Worm (Caenorhabditis elegans) whole organism, early embryonic: Measurements from ENCODE around the gene Y49E10.18.

Experiments used
- B0310.2 ChIP-seq: sonication (generic microtip); optimal IDR thresholded peaks from 2 replicates; lab custom pipeline; 2016; ENCODE audit warnings: mild to moderate bottlenecking, missing genetic modification characterization, missing compliant biosample characterization
- ama-1 ChIP-seq: fragments of 150-350 bp; optimal IDR thresholded peaks from 2 replicates; lab custom pipeline; 2014
- ceh-13 ChIP-seq: fragments of 200-800 bp; sonication (Bioruptor generic); optimal IDR thresholded peaks from 2 replicates; lab custom pipeline; 2018; ENCODE audit warnings: mild to moderate bottlenecking, missing genetic modification characterization, missing compliant biosample characterization
- ceh-36 ChIP-seq: sonication (generic microtip); optimal IDR thresholded peaks from 2 replicates; lab custom pipeline; 2016; ENCODE audit warnings: missing genetic modification characterization, inconsistent platforms, missing compliant biosample characterization
- ets-7 ChIP-seq: sonication (generic microtip); optimal IDR thresholded peaks from 2 replicates; lab custom pipeline; 2016; ENCODE audit warnings: missing genotype, missing genetic modification characterization, missing compliant biosample characterization
- flt-1 ChIP-seq: fragments of 200-800 bp; sonication (Bioruptor generic); IDR thresholded peaks from 2 replicates; pipeline ENCODE4 v1.3.6; 2022; ENCODE audit warnings: missing genetic modification characterization, missing compliant biosample characterization
- hmg-4 ChIP-seq: fragments of 200-800 bp; sonication (Bioruptor generic); optimal IDR thresholded peaks from 2 replicates; lab custom pipeline; 2018; ENCODE audit warnings: mild to moderate bottlenecking, missing genetic modification characterization, missing compliant biosample characterization
- pes-1 ChIP-seq: fragments of 200-800 bp; sonication (Bioruptor generic); IDR thresholded peaks from 2 replicates; pipeline ENCODE4 v1.3.6; 2022; ENCODE audit warnings: missing genetic modification reagents, missing genetic modification characterization, missing compliant biosample characterization
- scrt-1 ChIP-seq: fragments of 200-800 bp; sonication (Bioruptor generic); IDR thresholded peaks from 2 replicates; pipeline ENCODE4 v1.3.6; 2022; ENCODE audit warnings: missing genetic modification characterization, missing compliant biosample characterization
- sea-1 ChIP-seq: fragments of 200-800 bp; sonication (Bioruptor generic); conservative IDR thresholded peaks from 2 replicates; pipeline ENCODE4 v1.3.6; 2022; ENCODE audit warnings: missing genetic modification characterization, missing compliant biosample characterization
- tbx-11 ChIP-seq: fragments of 200-800 bp; sonication (Bioruptor generic); IDR thresholded peaks from 2 replicates; pipeline ENCODE4 v1.3.6; 2022; ENCODE audit warnings: missing genetic modification characterization, missing compliant biosample characterization
- tra-4 ChIP-seq: sonication (generic microtip); optimal IDR thresholded peaks from 2 replicates; lab custom pipeline; 2017; ENCODE audit warnings: missing genetic modification characterization, missing compliant biosample characterization

- no peak for TF ChIP-seq tbx-11 (GFP tag; lab: Robert Waterston, UW)
- no peak for TF ChIP-seq hmg-4
- no peak for TF ChIP-seq flt-1 (GFP tag; lab: Robert Waterston, UW)
- no peak for TF ChIP-seq ama-1 (lab: Kevin White, UChicago)
- no peak for TF ChIP-seq B0310.2 (tag; lab: Kevin White, UChicago)
- no peak for TF ChIP-seq tra-4 (tag; lab: Kevin White, UChicago)
- TF ChIP-seq scrt-1 (GFP tag; lab: Robert Waterston, UW): no peak
- no peak for TF ChIP-seq ets-7 (tag; lab: Kevin White, UChicago)
- no peak for TF ChIP-seq ceh-13 (GFP tag; lab: Kevin White, UChicago)
- TF ChIP-seq ceh-36 (tag; lab: Kevin White, UChicago): no peak
- TF ChIP-seq pes-1 (GFP tag; lab: Robert Waterston, UW): no peak
- TF ChIP-seq sea-1 (GFP tag; lab: Robert Waterston, UW): no peak
These were observed 17.0 kb downstream of the Y49E10.18 start for ce11 chrIII:12428799-12429351.
